Fruit fly (Drosophila melanogaster): ENCODE results near the gene CG18234.
A peak's percentile ranks its signal among the peaks of the same experiment; 100 is the strongest.

The CG18234 gene

DNA sequence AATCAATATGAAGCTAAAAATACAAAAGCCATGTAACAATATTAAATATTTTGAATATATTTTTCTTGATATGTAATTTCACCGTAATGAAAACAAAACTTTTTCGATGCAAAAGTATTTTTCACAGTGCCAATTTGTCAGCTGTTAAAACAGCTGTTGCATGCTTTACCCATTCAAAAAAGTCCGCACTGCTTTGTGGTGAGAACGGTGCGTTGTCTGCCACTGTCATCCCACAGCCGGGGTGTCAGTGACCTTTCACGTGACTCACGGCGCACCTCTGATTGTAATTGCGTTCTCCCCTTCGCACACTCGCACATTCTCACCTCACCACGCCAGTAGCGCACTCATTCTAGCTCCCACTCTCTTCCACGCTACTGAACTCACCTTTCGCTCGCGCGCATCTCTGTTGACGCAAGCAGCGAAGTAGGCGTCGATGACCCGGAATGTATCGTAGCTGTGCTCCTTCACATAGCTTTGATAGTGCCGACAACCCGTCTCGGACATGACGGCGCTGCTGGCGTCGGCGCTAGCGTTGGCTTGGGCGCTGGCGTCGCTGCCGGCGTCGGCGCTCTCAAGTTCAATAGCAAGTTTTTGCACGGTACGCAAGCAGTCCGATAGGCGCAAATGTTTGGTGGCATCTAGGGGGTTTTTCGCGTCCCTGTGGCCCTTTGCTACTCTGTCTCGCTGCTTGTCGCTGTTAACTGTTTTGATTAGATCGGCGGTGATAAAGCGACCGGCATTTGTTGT lies 17.9 kb downstream of the CG18234 start (continued):
- TF ChIP-seq topi (GFP tag; optimal IDR thresholded peaks at IDR 0.05) (peak; percentile 34), dac (GFP tag; optimal IDR thresholded peaks at IDR 0.05) (no peak), Sox102F (GFP tag; optimal IDR thresholded peaks at IDR 0.05) (peak; percentile 46), salr (GFP tag; optimal IDR thresholded peaks at IDR 0.05) (no peak), CG10669 (GFP tag; optimal IDR thresholded peaks at IDR 0.05) (no peak), Hr38 (GFP tag; optimal IDR thresholded peaks at IDR 0.05) (no peak), CG8119 (GFP tag; IDR thresholded peaks at IDR 0.05) (no peak), eg (GFP tag; IDR thresholded peaks at IDR 0.05) (peak; percentile 31; the same call in 2 of the 3 replicates), Met (GFP tag; optimal IDR thresholded peaks at IDR 0.05) (peak; percentile 50), CG10631 (GFP tag; optimal IDR thresholded peaks at IDR 0.05) (peak; percentile 9), Eip75B (GFP tag; optimal IDR thresholded peaks at IDR 0.05) (peak; percentile 19), Lpt (GFP tag; optimal IDR thresholded peaks at IDR 0.05) (peak; percentile 27), Gug (GFP tag; IDR thresholded peaks at IDR 0.05) (no peak), CG4318 (GFP tag; optimal IDR thresholded peaks at IDR 0.05) (no peak), CG11294 (GFP tag; IDR thresholded peaks at IDR 0.05) (0 out of 2 replicates have a peak, but pooled peaks have one; percentile 12), Hr4 (GFP tag; optimal IDR thresholded peaks at IDR 0.05) (peak; percentile 35), CG6808 (GFP tag; optimal IDR thresholded peaks at IDR 0.05) (peak; percentile 3), lz (GFP tag; optimal IDR thresholded peaks at IDR 0.05) (peak; percentile 60), fd85E (GFP tag; optimal IDR thresholded peaks at IDR 0.05) (no peak), achi (GFP tag; optimal IDR thresholded peaks at IDR 0.05) (peak; percentile 44), OdsH (GFP tag; optimal IDR thresholded peaks at IDR 0.05) (peak; percentile 51), CG6854 (GFP tag; optimal IDR thresholded peaks at IDR 0.05) (no peak), CG1621 (tag; optimal IDR thresholded peaks at IDR 0.05) (peak; percentile 63), acj6 (GFP tag; optimal IDR thresholded peaks at IDR 0.05) (peak; percentile 48), CG7368 (GFP tag; optimal IDR thresholded peaks at IDR 0.05) (peak; percentile 27), CG3919 (GFP tag; optimal IDR thresholded peaks at IDR 0.05) (peak; percentile 54), ss (GFP tag; optimal IDR thresholded peaks at IDR 0.05) (peak in 1 of 2 experiments; percentile 6), CG34406 (GFP tag; optimal IDR thresholded peaks at IDR 0.05) (peak; percentile 17), Sox14 (GFP tag; optimal IDR thresholded peaks at IDR 0.05) (no peak), CG6163 (GFP tag; IDR thresholded peaks at IDR 0.05) (peak; percentile 22; the same call in 1 of the 3 replicates), fkh (GFP tag; optimal IDR thresholded peaks at IDR 0.05) (no peak), net (GFP tag; optimal IDR thresholded peaks at IDR 0.05) (peak; percentile 40), CG8319 (GFP tag; optimal IDR thresholded peaks at IDR 0.05) (no peak)

DNA sequence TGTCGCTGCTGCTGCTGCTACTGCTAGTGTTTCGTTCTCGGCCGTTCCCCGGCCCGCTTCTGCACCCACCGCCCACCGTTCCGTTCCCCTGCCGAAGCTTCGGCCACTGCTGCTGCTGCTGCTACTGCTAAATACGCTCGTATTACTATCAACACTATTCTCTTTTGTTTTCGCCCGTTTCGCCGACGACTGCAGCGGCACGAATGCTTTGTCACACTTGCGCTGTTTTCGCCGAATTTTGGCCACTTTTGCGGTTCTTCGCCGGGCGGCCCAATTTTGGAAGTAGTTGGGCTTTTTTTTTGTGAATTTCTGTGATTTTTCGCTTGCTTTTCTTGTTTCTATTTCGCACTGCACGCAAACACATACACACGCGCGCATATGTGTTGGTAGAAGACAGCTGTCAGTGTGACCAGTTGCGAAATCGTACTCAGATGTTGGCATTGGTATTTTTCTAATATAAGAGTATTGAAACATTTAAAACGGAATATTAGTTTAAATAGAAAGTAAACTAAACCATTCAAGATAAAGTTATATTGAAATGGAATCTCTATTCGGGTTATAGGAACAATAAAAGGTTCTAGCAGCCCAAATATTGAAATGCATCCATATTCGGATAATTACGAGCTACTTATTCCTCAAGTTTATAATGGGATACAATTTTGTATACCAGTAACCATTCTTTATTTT lies 18.7 kb downstream of the CG18234 start, which contains the start of gene not:
not (minus strand) TSS at position 395 of the 687 bp plus-strand sequence.
- TF ChIP-seq CG8632 (GFP tag; optimal IDR thresholded peaks at IDR 0.05) (no peak), Sox102F (GFP tag; optimal IDR thresholded peaks at IDR 0.05) (no peak), svp (GFP tag) (peak; percentile 59), pdm3 (GFP tag; optimal IDR thresholded peaks at IDR 0.05) (no peak), CG6276 (GFP tag; optimal IDR thresholded peaks at IDR 0.05) (peak; percentile 32), CG11902 (GFP tag; optimal IDR thresholded peaks at IDR 0.05) (no peak), acj6 (GFP tag; optimal IDR thresholded peaks at IDR 0.05) (no peak), CG4318 (GFP tag; optimal IDR thresholded peaks at IDR 0.05) (no peak), Ets21C (GFP tag; optimal IDR thresholded peaks at IDR 0.05) (no peak), esn (GFP tag; optimal IDR thresholded peaks at IDR 0.05) (no peak), Eip78C (GFP tag) (peak; percentile 78), CG3032 (tag; optimal IDR thresholded peaks at IDR 0.05) (no peak), Gug (GFP tag; IDR thresholded peaks at IDR 0.05) (no peak), ss (GFP tag; optimal IDR thresholded peaks at IDR 0.05) (peak; percentile 33 to 51), CG32006 (GFP tag; optimal IDR thresholded peaks at IDR 0.05) (peak; percentile 3), CG16779 (tag; optimal IDR thresholded peaks at IDR 0.05) (peak; percentile 49), eg (GFP tag; IDR thresholded peaks at IDR 0.05) (no peak), CG6854 (GFP tag; optimal IDR thresholded peaks at IDR 0.05) (no peak), cyc (GFP tag; optimal IDR thresholded peaks at IDR 0.05) (no peak)

Measured in whole organism, prepupa.